Worm (Caenorhabditis elegans) whole organism, young adult: Measurements from ENCODE around the gene EGAP1.5.

ENCODE experiments used
- C06A6.2 ChIP-seq: fragments of 200-800 bp; sonication (Bioruptor generic); conservative IDR thresholded peaks from 2 replicates; pipeline ENCODE4 v1.3.6; 2022; ENCODE audit warnings: missing genetic modification characterization, missing compliant biosample characterization
- ama-1 ChIP-seq, 3 experiments: fragments of 150-350 bp in 1 of 3; sonication (generic microtip) in 2 of 3; optimal IDR thresholded peaks; 2 replicates each; lab custom pipeline; 2014 to 2018; ENCODE audit warnings: missing biosample characterization in 2 of 3, missing genetic modification characterization in 2 of 3, missing genetic modification reagents in 2 of 3
- ceh-100 ChIP-seq: fragments of 200-800 bp; sonication (Bioruptor generic); IDR thresholded peaks from 2 replicates; pipeline ENCODE4 v1.3.6; 2022; ENCODE audit warnings: missing genetic modification reagents, missing genetic modification characterization, missing compliant biosample characterization
- dpl-1 ChIP-seq: fragments of 150-350 bp; optimal IDR thresholded peaks from 2 replicates; lab custom pipeline; 2014; ENCODE audit warnings: missing biosample characterization, missing genetic modification reagents, missing genetic modification characterization
- hrde-1 ChIP-seq: sonication (generic microtip); optimal IDR thresholded peaks from 2 replicates; lab custom pipeline; 2016; ENCODE audit warnings: missing genetic modification characterization, mild to moderate bottlenecking, missing compliant biosample characterization, moderate library complexity, missing genotype, missing genetic modification reagents, borderline replicate concordance
- let-607 ChIP-seq, 2 experiments: fragments of 200-800 bp in 1 of 2; sonication (Bioruptor generic) in 1 of 2; sonication (generic microtip) in 1 of 2; optimal IDR thresholded peaks; 2 replicates each; lab custom pipeline; 2016 to 2018; ENCODE audit warnings: mild to moderate bottlenecking in 2 of 2, missing compliant biosample characterization in 2 of 2, missing genetic modification characterization in 2 of 2, moderate library complexity in 2 of 2, missing genotype in 1 of 2
- lin-35 ChIP-seq, 3 experiments: fragments of 150-350 bp in 2 of 3; sonication (generic microtip) in 1 of 3; optimal IDR thresholded peaks; 2 replicates each; lab custom pipeline; 2014 to 2018; ENCODE audit warnings: missing biosample characterization in 3 of 3, missing genetic modification characterization in 3 of 3, missing genetic modification reagents in 3 of 3
- mel-28 ChIP-seq: sonication (generic microtip); optimal IDR thresholded peaks from 2 replicates; lab custom pipeline; 2016; ENCODE audit warnings: borderline replicate concordance, mild to moderate bottlenecking, missing genetic modification characterization, missing compliant biosample characterization
- nfya-1 ChIP-seq: sonication (generic microtip); optimal IDR thresholded peaks from 2 replicates; lab custom pipeline; 2017; ENCODE audit warnings: antibody characterized with exemption, missing compliant biosample characterization, missing genetic modification characterization, borderline replicate concordance; ENCODE audit not compliant: insufficient read depth
- nhr-80 ChIP-seq: sonication (generic microtip); optimal IDR thresholded peaks from 2 replicates; lab custom pipeline; 2016; ENCODE audit warnings: missing genetic modification characterization, missing compliant biosample characterization
- pha-4 ChIP-seq: fragments of 150-350 bp; sonication (generic microtip); optimal IDR thresholded peaks from 2 replicates; lab custom pipeline; 2014; ENCODE audit warnings: missing biosample characterization, missing genetic modification reagents, missing genetic modification characterization
- sea-2 ChIP-seq: fragments of 200-800 bp; sonication (Bioruptor generic); IDR thresholded peaks from 2 replicates; pipeline ENCODE4 v1.3.6; 2022; ENCODE audit warnings: missing genetic modification characterization, missing compliant biosample characterization
- unc-130 ChIP-seq: sonication (generic microtip); optimal IDR thresholded peaks from 2 replicates; lab custom pipeline; 2016; ENCODE audit warnings: missing genetic modification reagents, missing genetic modification characterization, missing compliant biosample characterization
- ztf-26 ChIP-seq: sonication (generic microtip); optimal IDR thresholded peaks from 2 replicates; lab custom pipeline; 2017; ENCODE audit warnings: missing genetic modification characterization, missing compliant biosample characterization

DNA sequence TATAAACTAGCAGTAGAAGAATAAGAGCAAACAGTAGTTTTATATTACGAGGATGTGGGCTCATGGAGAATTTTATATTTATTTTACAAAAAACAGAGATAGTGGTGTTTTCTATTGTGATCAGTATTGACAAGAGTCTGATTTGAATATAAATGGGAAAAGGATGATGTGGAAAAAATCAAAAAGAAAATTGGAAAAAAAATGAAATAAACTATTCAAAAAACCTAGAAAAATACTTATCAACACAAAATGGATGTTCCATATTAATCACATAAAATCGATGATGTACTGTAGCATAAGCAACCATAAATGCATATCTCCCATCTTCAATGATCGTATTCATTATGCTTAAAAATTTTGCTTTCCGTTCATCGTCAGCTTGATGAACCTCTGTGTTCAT, 44.6 kb upstream of the EGAP1.5 start, which contains the start of gene C28H8.7:
- no peak for TF ChIP-seq ztf-26 (tag; lab: Kevin White, UChicago)
- TF ChIP-seq nhr-80 = no peak
- TF ChIP-seq unc-130 (GFP tag; lab: Kevin White, UChicago) = no peak
- no peak for TF ChIP-seq ama-1 (optimal IDR thresholded peaks at IDR 0.05; lab: Kevin White, UChicago)
- no peak for TF ChIP-seq ama-1 (GFP tag; optimal IDR thresholded peaks at IDR 0.05; lab: Kevin White, UChicago)
- TF ChIP-seq nfya-1 = no peak
- TF ChIP-seq pha-4 (tag; lab: Kevin White, UChicago) = no peak
- no peak for TF ChIP-seq let-607 (tag; optimal IDR thresholded peaks at IDR 0.05; lab: Kevin White, UChicago)
- TF ChIP-seq mel-28 (tag; lab: Kevin White, UChicago) = no peak
- no peak for TF ChIP-seq ceh-100 (GFP tag; lab: Robert Waterston, UW)
- TF ChIP-seq sea-2 = no peak
- no peak for TF ChIP-seq lin-35 (GFP tag; optimal IDR thresholded peaks at IDR 0.05; lab: Kevin White, UChicago)
- TF ChIP-seq C06A6.2 (GFP tag; lab: Robert Waterston, UW) = no peak
- TF ChIP-seq hrde-1 (tag; lab: Kevin White, UChicago) = no peak
- no peak for TF ChIP-seq dpl-1 (GFP tag; lab: Kevin White, UChicago)
